Fruit fly (Drosophila melanogaster) whole organism, embryonic: ENCODE results near the gene Best4.
A peak's percentile ranks its signal among the peaks of the same experiment; 100 is the strongest.

Experiments
- B-H1 ChIP-seq: fragments of 200-800 bp; sonication (Bioruptor generic); IDR thresholded peaks from 3 replicates; pipeline ENCODE4 v1.3.6; 2022; ENCODE audit warnings: missing biosample characterization, missing genetic modification characterization
- BtbVII ChIP-seq: fragments of 200-800 bp; sonication (Bioruptor generic); optimal IDR thresholded peaks from 3 replicates; lab custom pipeline; 2017; ENCODE audit warnings: missing biosample characterization, mild to moderate bottlenecking, missing genetic modification characterization
- CG10267 ChIP-seq: fragments of 200-800 bp; sonication (Bioruptor generic); optimal IDR thresholded peaks from 2 replicates; lab custom pipeline; 2018; ENCODE audit warnings: missing biosample characterization, mild to moderate bottlenecking, missing genetic modification characterization, moderate library complexity
- CG11723 ChIP-seq: fragments of 200-800 bp; sonication (Bioruptor generic); optimal IDR thresholded peaks from 2 replicates; lab custom pipeline; 2017; ENCODE audit warnings: missing biosample characterization, mild to moderate bottlenecking, missing genetic modification characterization
- CG12071 ChIP-seq: fragments of 200-800 bp; sonication (Bioruptor generic); optimal IDR thresholded peaks from 3 replicates; lab custom pipeline; 2018; ENCODE audit warnings: missing biosample characterization, mild to moderate bottlenecking, missing genetic modification characterization
- CG12236 ChIP-seq: fragments of 200-800 bp; sonication (Bioruptor generic); optimal IDR thresholded peaks from 2 replicates; lab custom pipeline; 2016; ENCODE audit warnings: missing biosample characterization, missing genetic modification characterization
- CG12659 ChIP-seq: fragments of 200-800 bp; sonication (Bioruptor generic); optimal IDR thresholded peaks from 3 replicates; lab custom pipeline; 2017; ENCODE audit warnings: mild to moderate bottlenecking, missing biosample characterization, missing genetic modification reagents, missing genetic modification characterization
- CG14050 ChIP-seq: fragments of 200-800 bp; sonication (Bioruptor generic); IDR thresholded peaks from 3 replicates; pipeline ENCODE4 v1.3.6; 2022; ENCODE audit warnings: missing biosample characterization, missing genetic modification characterization
- CG14710 ChIP-seq: fragments of 200-800 bp; sonication (Bioruptor generic); optimal IDR thresholded peaks from 3 replicates; lab custom pipeline; 2019; ENCODE audit warnings: missing biosample characterization, mild to moderate bottlenecking, missing genetic modification characterization, moderate library complexity
- CG14860 ChIP-seq: fragments of 200-800 bp; sonication (Bioruptor generic); IDR thresholded peaks from 3 replicates; pipeline ENCODE4 v1.3.6; 2022; ENCODE audit warnings: missing biosample characterization, missing genetic modification characterization; ENCODE audit not compliant: partially characterized antibody
- CG17568 ChIP-seq: fragments of 200-800 bp; sonication (Bioruptor generic); optimal IDR thresholded peaks from 2 replicates; lab custom pipeline; 2018; ENCODE audit warnings: missing biosample characterization, mild to moderate bottlenecking, missing genetic modification characterization, moderate library complexity
- CG2678 ChIP-seq: fragments of 200-800 bp; sonication (Bioruptor generic); optimal IDR thresholded peaks from 3 replicates; lab custom pipeline; 2019; ENCODE audit warnings: missing biosample characterization, mild to moderate bottlenecking, missing genetic modification characterization, moderate library complexity
- CG32532 ChIP-seq: fragments of 200-800 bp; sonication (Bioruptor generic); IDR thresholded peaks from 2 replicates; pipeline ENCODE4 v1.3.6; 2022; ENCODE audit warnings: missing biosample characterization, missing genetic modification characterization
- CG4282 ChIP-seq: fragments of 200-800 bp; sonication (Bioruptor generic); optimal IDR thresholded peaks from 2 replicates; lab custom pipeline; 2016; ENCODE audit warnings: missing biosample characterization, missing genetic modification characterization
- CG7928 ChIP-seq: fragments of 200-800 bp; sonication (Bioruptor generic); optimal IDR thresholded peaks from 2 replicates; lab custom pipeline; 2017; ENCODE audit warnings: missing biosample characterization, mild to moderate bottlenecking, missing genetic modification characterization
- CG8089 ChIP-seq: fragments of 200-800 bp; sonication (Bioruptor generic); optimal IDR thresholded peaks from 3 replicates; lab custom pipeline; 2016; ENCODE audit warnings: missing biosample characterization, missing genetic modification characterization
- CG9797 ChIP-seq: fragments of 200-800 bp; sonication (Bioruptor generic); optimal IDR thresholded peaks from 3 replicates; lab custom pipeline; 2018; ENCODE audit warnings: missing biosample characterization, mild to moderate bottlenecking, missing genetic modification characterization
- CG9932 ChIP-seq: fragments of 200-800 bp; sonication (Bioruptor generic); IDR thresholded peaks from 2 replicates; pipeline ENCODE4 v1.3.6; 2022; ENCODE audit warnings: missing biosample characterization, missing genetic modification characterization
- Dbx ChIP-seq: fragments of 200-800 bp; sonication (Bioruptor generic); IDR thresholded peaks from 3 replicates; pipeline ENCODE4 v1.3.6; 2022; ENCODE audit warnings: missing biosample characterization, missing genetic modification characterization
- Drgx ChIP-seq: fragments of 200-800 bp; sonication (Bioruptor generic); IDR thresholded peaks from 2 replicates; pipeline ENCODE4 v1.3.6; 2022; ENCODE audit warnings: missing biosample characterization, missing genetic modification characterization
- Eip74EF ChIP-seq, 2 experiments: fragments of 200-800 bp in 1 of 2; fragments of >200 bp in 1 of 2; sonication (Bioruptor generic) in 1 of 2; optimal IDR thresholded peaks; 2 replicates each; lab custom pipeline; 2017 to 2019; ENCODE audit warnings: missing biosample characterization in 2 of 2, missing genetic modification characterization in 2 of 2, mild to moderate bottlenecking in 1 of 2, moderate library complexity in 1 of 2
- Hr78 ChIP-seq, 2 experiments: fragments of 200-800 bp in 1 of 2; fragments of >200 bp in 1 of 2; sonication (Bioruptor generic) in 1 of 2; optimal IDR thresholded peaks; 2 replicates each; lab custom pipeline; 2017 to 2019; ENCODE audit warnings: missing biosample characterization in 2 of 2, missing genetic modification characterization in 2 of 2, mild to moderate bottlenecking in 1 of 2, moderate library complexity in 1 of 2
- NC2β ChIP-seq: fragments of 200-800 bp; sonication (Bioruptor generic); optimal IDR thresholded peaks from 2 replicates; lab custom pipeline; 2016; ENCODE audit warnings: missing biosample characterization, missing genetic modification characterization
- NK7.1 ChIP-seq: fragments of 200-800 bp; sonication (Bioruptor generic); optimal IDR thresholded peaks from 3 replicates; lab custom pipeline; 2016; ENCODE audit warnings: missing biosample characterization, missing genetic modification characterization
- Nf-YB ChIP-seq: fragments of 200-800 bp; sonication (Bioruptor generic); optimal IDR thresholded peaks from 3 replicates; lab custom pipeline; 2019; ENCODE audit warnings: missing biosample characterization, mild to moderate bottlenecking, missing genetic modification characterization, moderate library complexity
- Stat92E ChIP-seq, 3 experiments: fragments of >200 bp in 2 of 3; fragments of 200-800 bp in 1 of 3; sonication (Bioruptor generic) in 1 of 3; optimal IDR thresholded peaks; 2 replicates each; lab custom pipeline; 2017 to 2019; ENCODE audit warnings: missing biosample characterization in 3 of 3, missing genetic modification characterization in 3 of 3, mild to moderate bottlenecking in 1 of 3, moderate library complexity in 1 of 3
- ash1 ChIP-seq: fragments of 200-800 bp; sonication (Bioruptor generic); optimal IDR thresholded peaks from 2 replicates; lab custom pipeline; 2018; ENCODE audit warnings: missing biosample characterization, mild to moderate bottlenecking, missing genetic modification characterization
- bsh ChIP-seq, 2 experiments: fragments of 200-800 bp; sonication (Bioruptor generic); optimal IDR thresholded peaks; 2 replicates each; lab custom pipeline; 2017 to 2018; ENCODE audit warnings: mild to moderate bottlenecking in 2 of 2, missing biosample characterization in 2 of 2, missing genetic modification characterization in 2 of 2, moderate library complexity in 1 of 2
- caup ChIP-seq: fragments of 200-800 bp; sonication (Bioruptor generic); optimal IDR thresholded peaks from 3 replicates; lab custom pipeline; 2017; ENCODE audit warnings: missing biosample characterization, mild to moderate bottlenecking, missing genetic modification characterization, moderate library complexity; ENCODE audit not compliant: severe bottlenecking
- chm ChIP-seq: fragments of 200-800 bp; sonication (Bioruptor generic); IDR thresholded peaks from 2 replicates; pipeline ENCODE4 v1.3.6; 2022; ENCODE audit warnings: missing biosample characterization, missing genetic modification characterization
- crp ChIP-seq, 2 experiments: fragments of 200-800 bp; sonication (Bioruptor generic); optimal IDR thresholded peaks; 2 replicates in 1 of 2; 3 replicates in 1 of 2; lab custom pipeline; 2017; ENCODE audit warnings: missing biosample characterization in 2 of 2, missing genetic modification characterization in 2 of 2, mild to moderate bottlenecking in 1 of 2, moderate library complexity in 1 of 2
- dm ChIP-seq: fragments of 200-800 bp; sonication (Bioruptor generic); optimal IDR thresholded peaks from 3 replicates; lab custom pipeline; 2016; ENCODE audit warnings: missing biosample characterization, missing genetic modification characterization
- dmrt11E ChIP-seq: fragments of 200-800 bp; sonication (Bioruptor generic); optimal IDR thresholded peaks from 3 replicates; lab custom pipeline; 2018; ENCODE audit warnings: missing biosample characterization, mild to moderate bottlenecking, missing genetic modification characterization, moderate library complexity
- ewg ChIP-seq: fragments of 200-800 bp; sonication (Bioruptor generic); optimal IDR thresholded peaks from 3 replicates; lab custom pipeline; 2017; ENCODE audit warnings: mild to moderate bottlenecking, missing biosample characterization, missing genetic modification reagents, missing genetic modification characterization
- grau ChIP-seq: fragments of 200-800 bp; optimal IDR thresholded peaks from 3 replicates; lab custom pipeline; 2019; ENCODE audit warnings: missing biosample characterization, mild to moderate bottlenecking, missing genetic modification characterization, moderate library complexity
- gsb ChIP-seq: fragments of 200-800 bp; sonication (Bioruptor generic); IDR thresholded peaks from 2 replicates; pipeline ENCODE4 v1.3.6; 2022; ENCODE audit warnings: missing biosample characterization, missing genetic modification characterization
- insv ChIP-seq, 2 experiments: fragments of 200-800 bp; sonication (Bioruptor generic); optimal IDR thresholded peaks; 3 replicates each; lab custom pipeline; 2016 to 2018; ENCODE audit warnings: missing biosample characterization in 2 of 2, missing genetic modification characterization in 2 of 2
- kay ChIP-seq: fragments of 200-800 bp; sonication (Bioruptor generic); optimal IDR thresholded peaks from 2 replicates; lab custom pipeline; 2016; ENCODE audit warnings: missing biosample characterization, missing genetic modification characterization
- lola ChIP-seq, 3 experiments: fragments of >200 bp in 2 of 3; fragments of 200-800 bp in 1 of 3; sonication (Bioruptor generic) in 1 of 3; optimal IDR thresholded peaks; 2 replicates each; lab custom pipeline; 2017 to 2019; ENCODE audit warnings: missing biosample characterization in 3 of 3, missing genetic modification characterization in 3 of 3, mild to moderate bottlenecking in 1 of 3, moderate library complexity in 1 of 3
- nom ChIP-seq: fragments of 200-800 bp; sonication (Bioruptor generic); optimal IDR thresholded peaks from 2 replicates; lab custom pipeline; 2017; ENCODE audit warnings: missing biosample characterization, missing genetic modification characterization, mild to moderate bottlenecking, moderate library complexity, missing genetic modification reagents
- otp ChIP-seq: fragments of 200-800 bp; sonication (Bioruptor generic); IDR thresholded peaks from 3 replicates; pipeline ENCODE4, ENCODE4 v1.3.6; 2022; ENCODE audit warnings: missing biosample characterization, missing genetic modification characterization
- pb ChIP-seq: fragments of 200-800 bp; sonication (Bioruptor generic); optimal IDR thresholded peaks from 3 replicates; lab custom pipeline; 2016; ENCODE audit warnings: missing biosample characterization, missing genetic modification characterization
- ro ChIP-seq: fragments of 200-800 bp; sonication (Bioruptor generic); IDR thresholded peaks from 2 replicates; pipeline ENCODE4 v1.3.6; 2022; ENCODE audit warnings: missing biosample characterization, missing genetic modification characterization
- run ChIP-seq: fragments of 200-800 bp; sonication (Bioruptor generic); optimal IDR thresholded peaks from 3 replicates; lab custom pipeline; 2018; ENCODE audit warnings: missing biosample characterization, mild to moderate bottlenecking, missing genetic modification characterization
- sd ChIP-seq: fragments of 200-800 bp; sonication (Bioruptor generic); optimal IDR thresholded peaks from 3 replicates; lab custom pipeline; 2018; ENCODE audit warnings: missing biosample characterization, mild to moderate bottlenecking, missing genetic modification characterization, moderate library complexity
- shn ChIP-seq: fragments of 200-800 bp; sonication (Bioruptor generic); optimal IDR thresholded peaks from 3 replicates; lab custom pipeline; 2016; ENCODE audit warnings: missing biosample characterization, missing genetic modification characterization
- so ChIP-seq: fragments of 200-800 bp; sonication (Bioruptor generic); IDR thresholded peaks from 3 replicates; pipeline ENCODE4 v1.3.6; 2022; ENCODE audit warnings: missing biosample characterization, missing genetic modification characterization
- twi ChIP-seq: fragments of 200-800 bp; optimal IDR thresholded peaks from 2 replicates; lab custom pipeline; 2019; ENCODE audit warnings: missing biosample characterization, mild to moderate bottlenecking, missing genetic modification characterization, moderate library complexity
- usp ChIP-seq: fragments of >200 bp; optimal IDR thresholded peaks from 2 replicates; lab custom pipeline; 2017; ENCODE audit warnings: missing biosample characterization, missing genetic modification characterization
- wor ChIP-seq: fragments of 200-800 bp; sonication (Bioruptor generic); IDR thresholded peaks from 2 replicates; pipeline ENCODE4 v1.3.6; 2022; ENCODE audit warnings: missing biosample characterization, missing genetic modification characterization

Gene Best4

dm6 chr3L:15266628-15267027 is 32.1 kb upstream of the Best4 start (continued):
- TF ChIP-seq dm (GFP tag; lab: Kevin White, UChicago) (no peak), NC2β (GFP tag; lab: Kevin White, UChicago) (no peak), pb (no peak), CG4282 (GFP tag; lab: Kevin White, UChicago) (no peak), caup (no peak), chm (no peak), CG9797 (GFP tag; lab: Kevin White, UChicago) (no peak), BtbVII (no peak), run (tag; lab: Kevin White, UChicago) (no peak), ro (no peak), grau (tag; lab: Kevin White, UChicago) (no peak), Dbx (GFP tag; lab: Robert Waterston, UW) (no peak), CG14710 (tag; lab: Kevin White, UChicago) (peak; percentile 22), ewg (no peak), CG14860 (GFP tag; lab: Robert Waterston, UW) (no peak), wor (GFP tag; lab: Robert Waterston, UW) (no peak), usp (GFP tag; lab: Kevin White, UChicago) (no peak), Hr78 (GFP tag; optimal IDR thresholded peaks at IDR 0.05; lab: Kevin White, UChicago) (no peak), CG12659 (no peak), crp (GFP tag; optimal IDR thresholded peaks at IDR 0.05; lab: Kevin White, UChicago) (no peak), CG9932 (GFP tag; lab: Robert Waterston, UW) (no peak), dmrt11E (peak; percentile 63), shn (GFP tag; lab: Kevin White, UChicago) (no peak), Nf-YB (GFP tag; lab: Kevin White, UChicago) (no peak), twi (tag; lab: Kevin White, UChicago) (no peak), CG12071 (GFP tag; lab: Kevin White, UChicago) (no peak), CG14050 (GFP tag; lab: Robert Waterston, UW) (no peak), CG11723 (GFP tag; lab: Kevin White, UChicago) (no peak), CG8089 (no peak), insv (GFP tag; optimal IDR thresholded peaks at IDR 0.05; lab: Kevin White, UChicago) (no peak), CG17568 (GFP tag; lab: Kevin White, UChicago) (no peak), bsh (GFP tag; optimal IDR thresholded peaks at IDR 0.05; lab: Kevin White, UChicago) (peak in 1 of 2 experiments; percentile 75), so (GFP tag; lab: Robert Waterston, UW) (no peak), lola (GFP tag; optimal IDR thresholded peaks at IDR 0.05; lab: Kevin White, UChicago) (peak in 1 of 3 experiments; percentile 47), sd (tag; lab: Kevin White, UChicago) (no peak), Eip74EF (GFP tag; optimal IDR thresholded peaks at IDR 0.05; lab: Kevin White, UChicago) (no peak), CG12236 (no peak), CG7928 (GFP tag; lab: Kevin White, UChicago) (no peak), CG10267 (tag; lab: Kevin White, UChicago) (peak; percentile 31), B-H1 (GFP tag; lab: Robert Waterston, UW) (no peak), kay (GFP tag; lab: Kevin White, UChicago) (no peak), otp (GFP tag; lab: Robert Waterston, UW) (no peak), Drgx (GFP tag; lab: Robert Waterston, UW) (peak; percentile 47), CG32532 (no peak), CG2678 (no peak), gsb (no peak), ash1 (GFP tag; lab: Kevin White, UChicago) (no peak), Stat92E (GFP tag; optimal IDR thresholded peaks at IDR 0.05; lab: Kevin White, UChicago) (no peak), nom (GFP tag; lab: Kevin White, UChicago) (peak; percentile 39), NK7.1 (GFP tag; lab: Kevin White, UChicago) (no peak)
